ENCODE assay signal across 1 fruit fly cellular context in the genomic region with DNA sequence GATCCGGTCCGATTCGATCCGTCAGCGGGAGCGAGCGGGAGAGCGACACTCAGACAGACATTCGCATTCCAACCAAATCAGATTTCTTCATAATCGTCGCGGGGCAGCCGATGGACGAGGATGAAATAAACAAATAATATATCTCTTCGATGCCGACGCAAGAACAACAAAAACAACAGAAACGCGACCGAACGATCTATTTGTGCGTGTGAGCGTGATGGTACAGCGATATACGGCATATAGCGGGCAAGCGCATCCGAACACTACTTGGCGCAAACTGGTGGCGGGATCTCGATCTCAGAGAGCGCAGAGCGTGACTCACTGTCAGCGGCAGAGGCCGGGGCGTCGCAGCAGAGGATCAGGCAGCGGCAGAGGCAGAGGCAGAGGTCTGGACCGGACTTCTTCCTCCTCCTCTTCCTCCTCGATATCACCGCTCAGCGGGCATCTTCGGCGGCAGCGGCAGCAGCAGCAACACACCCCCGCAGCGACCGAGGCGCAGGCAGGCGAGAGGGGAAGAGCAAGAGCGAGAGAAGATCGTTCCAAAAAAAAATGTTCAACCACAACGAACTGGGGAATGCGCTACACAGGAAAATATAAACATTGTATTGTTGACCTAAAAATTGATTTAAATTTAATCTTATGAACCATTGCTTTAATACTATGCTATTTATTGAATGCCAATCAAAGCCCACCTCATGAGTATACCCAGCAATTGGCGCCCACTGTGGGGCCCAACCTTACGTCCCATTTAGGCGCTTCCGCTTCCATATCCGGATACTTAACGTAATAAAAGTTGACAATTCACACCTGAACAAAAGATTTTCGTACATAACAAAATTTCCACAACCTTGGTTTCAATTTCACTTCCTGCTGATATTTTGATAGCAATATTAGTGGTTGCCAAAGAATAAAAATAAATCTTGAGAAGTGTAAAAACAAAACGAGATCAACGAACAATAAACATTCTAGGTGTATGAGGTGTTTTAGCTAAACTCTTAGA.
TF ChIP-seq lines count a peak whose summit lies in the region.

No protein-coding gene starts in this region.

TF ChIP-seq in whole organism, embryonic, 481 proteins besides CTCF, POLR2A, EP300 and RAD21 (continued from another document and continues in another):
- peak; percentile 23; the same call in 1 of the 3 replicates for TF ChIP-seq CG11456 (GFP tag; IDR thresholded peaks at IDR 0.05; lab: Robert Waterston, UW)
- no peak for TF ChIP-seq GATAe (GFP tag; conservative IDR thresholded peaks at IDR 0.05; lab: Robert Waterston, UW)
- no peak for TF ChIP-seq CG1603 (tag; optimal IDR thresholded peaks at IDR 0.05; lab: Kevin White, UChicago)
- peak; percentile 65 for TF ChIP-seq grn (GFP tag; optimal IDR thresholded peaks at IDR 0.05; lab: Kevin White, UChicago)
- TF ChIP-seq CG9437 (GFP tag; optimal IDR thresholded peaks at IDR 0.05; lab: Kevin White, UChicago): peak; percentile 80
- no peak for TF ChIP-seq crp (GFP tag; optimal IDR thresholded peaks at IDR 0.05; lab: Kevin White, UChicago)
- TF ChIP-seq NC2α (GFP tag; optimal IDR thresholded peaks at IDR 0.05; lab: Kevin White, UChicago): no peak
- peak; percentile 7 for TF ChIP-seq luna (GFP tag; optimal IDR thresholded peaks at IDR 0.05; lab: Kevin White, UChicago)
- peak; percentile 34 for TF ChIP-seq HLH54F (GFP tag; optimal IDR thresholded peaks at IDR 0.05; lab: Kevin White, UChicago)
- peak; percentile 19 for TF ChIP-seq CG8089 (GFP tag; optimal IDR thresholded peaks at IDR 0.05; lab: Kevin White, UChicago)
- no peak for TF ChIP-seq CG12071 (GFP tag; optimal IDR thresholded peaks at IDR 0.05; lab: Kevin White, UChicago)
- TF ChIP-seq CG9797 (GFP tag; optimal IDR thresholded peaks at IDR 0.05; lab: Kevin White, UChicago): no peak
- no peak for TF ChIP-seq otp (GFP tag; IDR thresholded peaks at IDR 0.05; lab: Robert Waterston, UW)
- no peak for TF ChIP-seq Blimp-1 (GFP tag; optimal IDR thresholded peaks at IDR 0.05; lab: Kevin White, UChicago)
- TF ChIP-seq CG13894 (tag; optimal IDR thresholded peaks at IDR 0.05; lab: Kevin White, UChicago): no peak
- TF ChIP-seq MESR4 (GFP tag; optimal IDR thresholded peaks at IDR 0.05; lab: Kevin White, UChicago): no peak
- TF ChIP-seq TFAM (GFP tag; optimal IDR thresholded peaks at IDR 0.05; lab: Kevin White, UChicago): no peak
- TF ChIP-seq CG1024 (GFP tag; IDR thresholded peaks at IDR 0.05; lab: Robert Waterston, UW): no peak
- TF ChIP-seq al (GFP tag; IDR thresholded peaks at IDR 0.05; lab: Robert Waterston, UW): no peak
- no peak for TF ChIP-seq org-1 (GFP tag; optimal IDR thresholded peaks at IDR 0.05; lab: Kevin White, UChicago)
- TF ChIP-seq repo (GFP tag; optimal IDR thresholded peaks at IDR 0.05; lab: Kevin White, UChicago): peak; percentile 1
- TF ChIP-seq Gsc (GFP tag; IDR thresholded peaks at IDR 0.05; lab: Robert Waterston, UW): no peak
- peak; percentile 62 for TF ChIP-seq CG9932 (GFP tag; IDR thresholded peaks at IDR 0.05; lab: Robert Waterston, UW)
- peak; percentile 34; the same call in 1 of the 2 replicates for TF ChIP-seq ap (GFP tag; IDR thresholded peaks at IDR 0.05; lab: Robert Waterston, UW)
- peak; percentile 86 for TF ChIP-seq CG17361 (GFP tag; IDR thresholded peaks at IDR 0.05; lab: Robert Waterston, UW)
- peak; percentile 28 for TF ChIP-seq jumu (GFP tag; optimal IDR thresholded peaks at IDR 0.05; lab: Kevin White, UChicago)
- no peak for TF ChIP-seq YL-1 (GFP tag; optimal IDR thresholded peaks at IDR 0.05; lab: Kevin White, UChicago)
- TF ChIP-seq Oli (tag; optimal IDR thresholded peaks at IDR 0.05; lab: Kevin White, UChicago): peak; percentile 75
- TF ChIP-seq mirr (GFP tag; optimal IDR thresholded peaks at IDR 0.05; lab: Kevin White, UChicago): peak; percentile 24
- no peak for TF ChIP-seq knrl (GFP tag; IDR thresholded peaks at IDR 0.05; lab: Robert Waterston, UW; ENCODE audit: partially characterized antibody)
- no peak for TF ChIP-seq CG17186 (GFP tag; optimal IDR thresholded peaks at IDR 0.05; lab: Kevin White, UChicago)
- no peak for TF ChIP-seq CG4854 (GFP tag; optimal IDR thresholded peaks at IDR 0.05; lab: Kevin White, UChicago)
- TF ChIP-seq Hand (GFP tag; optimal IDR thresholded peaks at IDR 0.05; lab: Kevin White, UChicago): peak; percentile 32
- TF ChIP-seq CG8359 (GFP tag; optimal IDR thresholded peaks at IDR 0.05; lab: Kevin White, UChicago; ENCODE audit: borderline replicate concordance): no peak
- TF ChIP-seq CG13624 (GFP tag; optimal IDR thresholded peaks at IDR 0.05; lab: Kevin White, UChicago): no peak
- no peak for TF ChIP-seq salm (tag; optimal IDR thresholded peaks at IDR 0.05; lab: Kevin White, UChicago)
- TF ChIP-seq nom (GFP tag; optimal IDR thresholded peaks at IDR 0.05; lab: Kevin White, UChicago): peak; percentile 62
- TF ChIP-seq CG3995 (GFP tag; optimal IDR thresholded peaks at IDR 0.05; lab: Kevin White, UChicago): no peak
- peak; percentile 63 for TF ChIP-seq CG18619 (GFP tag; optimal IDR thresholded peaks at IDR 0.05; lab: Kevin White, UChicago)
- TF ChIP-seq Taf1 (GFP tag; IDR thresholded peaks at IDR 0.05; lab: Robert Waterston, UW): 0 out of 2 replicates have a peak, but pooled peaks have one; percentile 36
- TF ChIP-seq mld (GFP tag; IDR thresholded peaks at IDR 0.05; lab: Robert Waterston, UW; ENCODE audit: partially characterized antibody): no peak
- TF ChIP-seq CG33213 (GFP tag; optimal IDR thresholded peaks at IDR 0.05; lab: Kevin White, UChicago): no peak
- no peak for TF ChIP-seq hb (GFP tag; IDR thresholded peaks at IDR 0.05; lab: Robert Waterston, UW; ENCODE audit: partially characterized antibody)
- no peak for TF ChIP-seq crc (GFP tag; optimal IDR thresholded peaks at IDR 0.05; lab: Kevin White, UChicago)
- no peak for TF ChIP-seq ara (GFP tag; IDR thresholded peaks at IDR 0.05; lab: Robert Waterston, UW)
- no peak for TF ChIP-seq CG4707 (GFP tag; optimal IDR thresholded peaks at IDR 0.05; lab: Kevin White, UChicago)
- TF ChIP-seq CG13775 (GFP tag; optimal IDR thresholded peaks at IDR 0.05; lab: Kevin White, UChicago): peak; percentile 52
- no peak for TF ChIP-seq cas (GFP tag; IDR thresholded peaks at IDR 0.05; lab: Robert Waterston, UW)
- no peak for TF ChIP-seq CG9817 (tag; optimal IDR thresholded peaks at IDR 0.05; lab: Kevin White, UChicago)
- TF ChIP-seq vnd (GFP tag; IDR thresholded peaks at IDR 0.05; lab: Robert Waterston, UW; ENCODE audit: partially characterized antibody): no peak
- TF ChIP-seq CG12219 (GFP tag; optimal IDR thresholded peaks at IDR 0.05; lab: Kevin White, UChicago): no peak
- TF ChIP-seq eve (GFP tag; optimal IDR thresholded peaks at IDR 0.05; lab: Kevin White, UChicago): no peak
- TF ChIP-seq Fer1 (GFP tag; optimal IDR thresholded peaks at IDR 0.05; lab: Kevin White, UChicago): no peak
- TF ChIP-seq CG15011 (GFP tag; optimal IDR thresholded peaks at IDR 0.05; lab: Kevin White, UChicago): no peak
- peak; percentile 16 for TF ChIP-seq fu2 (GFP tag; optimal IDR thresholded peaks at IDR 0.05; lab: Kevin White, UChicago)
- TF ChIP-seq CG14667 (GFP tag; IDR thresholded peaks at IDR 0.05; lab: Robert Waterston, UW): no peak
- TF ChIP-seq Fer3 (tag; optimal IDR thresholded peaks at IDR 0.05; lab: Kevin White, UChicago): no peak
- TF ChIP-seq CG2678 (tag; optimal IDR thresholded peaks at IDR 0.05; lab: Kevin White, UChicago): peak; percentile 51
- TF ChIP-seq CG16815 (GFP tag; optimal IDR thresholded peaks at IDR 0.05; lab: Kevin White, UChicago): peak; percentile 76
- peak; percentile 63 for TF ChIP-seq slbo (GFP tag; IDR thresholded peaks at IDR 0.05; lab: Robert Waterston, UW)
- TF ChIP-seq Rfx (GFP tag; IDR thresholded peaks at IDR 0.05; lab: Robert Waterston, UW): peak; percentile 5; the same call in 1 of the 2 replicates
- peak; percentile 100 for TF ChIP-seq aop (GFP tag; IDR thresholded peaks at IDR 0.05; lab: Robert Waterston, UW)
- no peak for TF ChIP-seq BtbVII (GFP tag; optimal IDR thresholded peaks at IDR 0.05; lab: Kevin White, UChicago)
- peak; percentile 33; the same call in 1 of the 3 replicates for TF ChIP-seq tgo (GFP tag; IDR thresholded peaks at IDR 0.05; lab: Robert Waterston, UW)
- TF ChIP-seq CG14441 (GFP tag; IDR thresholded peaks at IDR 0.05; lab: Robert Waterston, UW): no peak
- no peak for TF ChIP-seq CG7372 (GFP tag; IDR thresholded peaks at IDR 0.05; lab: Robert Waterston, UW)
- TF ChIP-seq Med (GFP tag; lab: Kevin White, UChicago): peak; percentile 76
- no peak for TF ChIP-seq caup (GFP tag; optimal IDR thresholded peaks at IDR 0.05; lab: Kevin White, UChicago; ENCODE audit: severe bottlenecking)
- TF ChIP-seq CG4820 (GFP tag; optimal IDR thresholded peaks at IDR 0.05; lab: Kevin White, UChicago): peak; percentile 15
- peak; percentile 33 for TF ChIP-seq CG17359 (tag; optimal IDR thresholded peaks at IDR 0.05; lab: Kevin White, UChicago)
- peak; percentile 30; the same call in 1 of the 2 replicates for TF ChIP-seq CG31441 (GFP tag; IDR thresholded peaks at IDR 0.05; lab: Robert Waterston, UW)
- no peak for TF ChIP-seq Doc3 (GFP tag; IDR thresholded peaks at IDR 0.05; lab: Robert Waterston, UW; ENCODE audit: partially characterized antibody)
- peak; percentile 30 for TF ChIP-seq Dip3 (GFP tag; optimal IDR thresholded peaks at IDR 0.05; lab: Kevin White, UChicago)
- TF ChIP-seq maf-S (GFP tag; optimal IDR thresholded peaks at IDR 0.05; lab: Kevin White, UChicago): no peak
- no peak for TF ChIP-seq danr (GFP tag; IDR thresholded peaks at IDR 0.05; lab: Robert Waterston, UW)
- no peak for TF ChIP-seq Tbp (GFP tag; optimal IDR thresholded peaks at IDR 0.05; lab: Kevin White, UChicago)
- no peak for TF ChIP-seq kah (GFP tag; optimal IDR thresholded peaks at IDR 0.05; lab: Kevin White, UChicago)
- TF ChIP-seq HLH4C (GFP tag; IDR thresholded peaks at IDR 0.05; lab: Robert Waterston, UW; ENCODE audit: partially characterized antibody): no peak
- no peak for TF ChIP-seq fd64A (GFP tag; optimal IDR thresholded peaks at IDR 0.05; lab: Kevin White, UChicago)
- 0 out of 2 replicates have a peak, but pooled peaks have one; percentile 6 for TF ChIP-seq onecut (GFP tag; IDR thresholded peaks at IDR 0.05; lab: Robert Waterston, UW)
- no peak for TF ChIP-seq CG11560 (tag; IDR thresholded peaks at IDR 0.05; lab: Robert Waterston, UW)
- no peak; the same call in 2 of the 3 replicates for TF ChIP-seq B-H1 (GFP tag; IDR thresholded peaks at IDR 0.05; lab: Robert Waterston, UW)
- no peak for TF ChIP-seq CG10654 (GFP tag; optimal IDR thresholded peaks at IDR 0.05; lab: Kevin White, UChicago)
- no peak for TF ChIP-seq Oaz (GFP tag; IDR thresholded peaks at IDR 0.05; lab: Robert Waterston, UW)
- TF ChIP-seq CG1602 (GFP tag; optimal IDR thresholded peaks at IDR 0.05; lab: Kevin White, UChicago): peak; percentile 20
- no peak for TF ChIP-seq hbn (GFP tag; IDR thresholded peaks at IDR 0.05; lab: Robert Waterston, UW; ENCODE audit: partially characterized antibody)
- TF ChIP-seq row (GFP tag; IDR thresholded peaks at IDR 0.05; lab: Robert Waterston, UW): peak; percentile 83
- no peak for TF ChIP-seq Optix (GFP tag; IDR thresholded peaks at IDR 0.05; lab: Robert Waterston, UW)
- TF ChIP-seq Hr3 (GFP tag; optimal IDR thresholded peaks at IDR 0.05; lab: Kevin White, UChicago): peak; percentile 63
- TF ChIP-seq PHDP (tag; optimal IDR thresholded peaks at IDR 0.05; lab: Kevin White, UChicago): no peak
- peak; percentile 54 for TF ChIP-seq CG17385 (GFP tag; optimal IDR thresholded peaks at IDR 0.05; lab: Kevin White, UChicago)
- TF ChIP-seq CG6272 (GFP tag; IDR thresholded peaks at IDR 0.05; lab: Robert Waterston, UW): no peak
- TF ChIP-seq chif (GFP tag; optimal IDR thresholded peaks at IDR 0.05; lab: Kevin White, UChicago): peak; percentile 19 to 62
- TF ChIP-seq CG31365 (tag; optimal IDR thresholded peaks at IDR 0.05; lab: Kevin White, UChicago): no peak
- TF ChIP-seq CG16779 (GFP tag; IDR thresholded peaks at IDR 0.05; lab: Robert Waterston, UW): no peak
- 0 out of 2 replicates have a peak, but pooled peaks have one; percentile 6 for TF ChIP-seq CG17328 (GFP tag; IDR thresholded peaks at IDR 0.05; lab: Robert Waterston, UW)
- peak in 1 of 2 experiments; percentile 34 for TF ChIP-seq Eip74EF (GFP tag; optimal IDR thresholded peaks at IDR 0.05; lab: Kevin White, UChicago)
- TF ChIP-seq ssp (GFP tag; IDR thresholded peaks at IDR 0.05; lab: Robert Waterston, UW): no peak
- no peak for TF ChIP-seq her (GFP tag; optimal IDR thresholded peaks at IDR 0.05; lab: Kevin White, UChicago)
- peak; percentile 59 for TF ChIP-seq bcd (GFP tag; optimal IDR thresholded peaks at IDR 0.05; lab: Kevin White, UChicago)
- no peak for TF ChIP-seq Kr (GFP tag; optimal IDR thresholded peaks at IDR 0.05; lab: Kevin White, UChicago)
- TF ChIP-seq ase (GFP tag; IDR thresholded peaks at IDR 0.05; lab: Robert Waterston, UW): no peak
- peak; percentile 34 for TF ChIP-seq Six4 (GFP tag; optimal IDR thresholded peaks at IDR 0.05; lab: Kevin White, UChicago)
- peak; percentile 51; the same call in 2 of the 3 replicates for TF ChIP-seq dysf (GFP tag; IDR thresholded peaks at IDR 0.05; lab: Robert Waterston, UW)
- TF ChIP-seq Spps (tag; optimal IDR thresholded peaks at IDR 0.05; lab: Kevin White, UChicago): no peak
- peak; percentile 53; the same call in 2 of the 3 replicates for TF ChIP-seq ken (GFP tag; IDR thresholded peaks at IDR 0.05; lab: Robert Waterston, UW)
- TF ChIP-seq CG42726 (GFP tag; IDR thresholded peaks at IDR 0.05; lab: Robert Waterston, UW; ENCODE audit: partially characterized antibody): 0 out of 2 replicates have a peak, but pooled peaks have one; percentile 34
- TF ChIP-seq Atf3 (GFP tag; optimal IDR thresholded peaks at IDR 0.05; lab: Kevin White, UChicago): peak; percentile 2
- no peak for TF ChIP-seq CG8290 (GFP tag; optimal IDR thresholded peaks at IDR 0.05; lab: Kevin White, UChicago)
- TF ChIP-seq CG8290 (tag; optimal IDR thresholded peaks at IDR 0.05; lab: Kevin White, UChicago): no peak
- no peak for TF ChIP-seq CG12236 (GFP tag; optimal IDR thresholded peaks at IDR 0.05; lab: Kevin White, UChicago)
- TF ChIP-seq NfI (GFP tag; optimal IDR thresholded peaks at IDR 0.05; lab: Kevin White, UChicago): peak; percentile 27
- no peak for TF ChIP-seq CG7963 (GFP tag; IDR thresholded peaks at IDR 0.05; lab: Robert Waterston, UW; ENCODE audit: partially characterized antibody)
- peak; percentile 51 for TF ChIP-seq Scr (GFP tag; IDR thresholded peaks at IDR 0.05; lab: Robert Waterston, UW; ENCODE audit: partially characterized antibody)
- no peak for TF ChIP-seq Sry-δ (GFP tag; optimal IDR thresholded peaks at IDR 0.05; lab: Kevin White, UChicago)
- peak; percentile 29 for TF ChIP-seq HHEX (GFP tag; optimal IDR thresholded peaks at IDR 0.05; lab: Kevin White, UChicago)
- TF ChIP-seq CG7928 (GFP tag; optimal IDR thresholded peaks at IDR 0.05; lab: Kevin White, UChicago): no peak
- 0 out of 2 replicates have a peak, but pooled peaks have one; percentile 21 for TF ChIP-seq Drgx (GFP tag; IDR thresholded peaks at IDR 0.05; lab: Robert Waterston, UW)
- peak; percentile 63 for TF ChIP-seq CG4424 (GFP tag; optimal IDR thresholded peaks at IDR 0.05; lab: Kevin White, UChicago)
